Worm (Caenorhabditis elegans) whole organism, L2 larva: Measurements from ENCODE around the gene C17E7.13.

Experiments used
- F13H6.1 ChIP-seq: sonication (generic microtip); optimal IDR thresholded peaks from 2 replicates; lab custom pipeline; 2016; ENCODE audit warnings: missing genetic modification characterization, missing compliant biosample characterization
- ama-1 ChIP-seq: fragments of 150-350 bp; optimal IDR thresholded peaks from 2 replicates; lab custom pipeline; 2018; ENCODE audit warnings: inconsistent platforms
- blmp-1 ChIP-seq: sonication (generic microtip); optimal IDR thresholded peaks from 2 replicates; lab custom pipeline; 2017; ENCODE audit warnings: missing genetic modification characterization, mild to moderate bottlenecking, missing compliant biosample characterization, antibody characterized with exemption, moderate library complexity; ENCODE audit not compliant: insufficient read depth
- ceh-82 ChIP-seq: fragments of 150-350 bp; optimal IDR thresholded peaks from 2 replicates; lab custom pipeline; 2014; ENCODE audit warnings: missing biosample characterization, missing genetic modification characterization
- crh-2 ChIP-seq: sonication (generic microtip); optimal IDR thresholded peaks from 2 replicates; lab custom pipeline; 2017; ENCODE audit warnings: missing biosample characterization, missing genetic modification characterization
- elt-1 ChIP-seq: fragments of 150-350 bp; optimal IDR thresholded peaks from 2 replicates; lab custom pipeline; 2014; ENCODE audit warnings: missing biosample characterization, missing genetic modification characterization
- fos-1 ChIP-seq: fragments of 150-350 bp; optimal IDR thresholded peaks from 2 replicates; lab custom pipeline; 2014; ENCODE audit warnings: missing biosample characterization, missing genetic modification characterization
- lin-11 ChIP-seq: fragments of 150-350 bp; sonication (generic microtip); optimal IDR thresholded peaks from 2 replicates; lab custom pipeline; 2014; ENCODE audit warnings: missing biosample characterization, missing genetic modification characterization, inconsistent platforms, mixed read lengths
- lin-39 ChIP-seq: fragments of 150-350 bp; optimal IDR thresholded peaks from 2 replicates; lab custom pipeline; 2014; ENCODE audit warnings: missing biosample characterization, missing genetic modification reagents, missing genetic modification characterization
- mab-5 ChIP-seq: fragments of 150-350 bp; optimal IDR thresholded peaks from 2 replicates; lab custom pipeline; 2014; ENCODE audit warnings: missing biosample characterization, missing genetic modification characterization
- nhr-11 ChIP-seq: fragments of 150-350 bp; optimal IDR thresholded peaks from 2 replicates; lab custom pipeline; 2014; ENCODE audit warnings: missing biosample characterization, missing genetic modification characterization
- nhr-25 ChIP-seq: fragments of 150-350 bp; sonication (generic microtip); optimal IDR thresholded peaks from 3 replicates; lab custom pipeline; 2014; ENCODE audit warnings: missing biosample characterization, missing genetic modification characterization
- nhr-77 ChIP-seq: fragments of 150-350 bp; optimal IDR thresholded peaks from 2 replicates; lab custom pipeline; 2014; ENCODE audit warnings: missing biosample characterization, missing genetic modification characterization
- sem-4 ChIP-seq: fragments of 150-350 bp; optimal IDR thresholded peaks from 2 replicates; lab custom pipeline; 2014; ENCODE audit warnings: missing biosample characterization, missing genetic modification reagents, missing genetic modification characterization
- skn-1 ChIP-seq: sonication (generic microtip); optimal IDR thresholded peaks from 2 replicates; lab custom pipeline; 2017; ENCODE audit warnings: missing biosample characterization, missing genetic modification characterization
- sma-9 ChIP-seq, 2 experiments: fragments of 150-350 bp in 1 of 2; sonication (generic microtip) in 1 of 2; optimal IDR thresholded peaks; 2 replicates each; lab custom pipeline; 2014 to 2016; ENCODE audit warnings: missing genetic modification characterization in 2 of 2, mild to moderate bottlenecking in 1 of 2, missing biosample characterization in 1 of 2, missing compliant biosample characterization in 1 of 2, missing genetic modification reagents in 1 of 2, moderate library complexity in 1 of 2
- snpc-4 ChIP-seq: fragments of 150-350 bp; optimal IDR thresholded peaks from 2 replicates; lab custom pipeline; 2014; ENCODE audit warnings: missing biosample characterization, missing genetic modification characterization
- unc-55 ChIP-seq: fragments of 150-350 bp; sonication (generic microtip); optimal IDR thresholded peaks from 3 replicates; lab custom pipeline; 2014; ENCODE audit warnings: missing biosample characterization, missing genetic modification reagents, missing genetic modification characterization

C17E7.13 gene

ce11 chrV:3854847-3855246, 34.2 kb downstream of the C17E7.13 start, which contains the start of gene nhr-186:
Gene nhr-186, minus strand, starts transcription at chrV:3854947.
- no peak for TF ChIP-seq lin-39
- TF ChIP-seq blmp-1 (tag; lab: Kevin White, UChicago), result no peak
- no peak for TF ChIP-seq nhr-77
- TF ChIP-seq mab-5 (tag; lab: Kevin White, UChicago), result no peak

ce11 chrV:3851760-3852159, 37.3 kb downstream of the C17E7.13 start:
- TF ChIP-seq fos-1 (peak; percentile 86), sma-9 (GFP tag; optimal IDR thresholded peaks at IDR 0.05; lab: Kevin White, UChicago) (no peak), sma-9 (tag; optimal IDR thresholded peaks at IDR 0.05; lab: Kevin White, UChicago) (no peak)

- no peak for TF ChIP-seq ceh-82
Measured at ce11 chrV:3847268-3847667, 41.8 kb downstream of the C17E7.13 start, which contains the start of gene nhr-185. Gene nhr-185, minus strand, starts transcription at chrV:3847368.

- TF ChIP-seq sma-9 (GFP tag; optimal IDR thresholded peaks at IDR 0.05; lab: Kevin White, UChicago) (peak; percentile 27), sma-9 (tag; optimal IDR thresholded peaks at IDR 0.05; lab: Kevin White, UChicago) (no peak), elt-1 (tag; lab: Kevin White, UChicago) (no peak), lin-11 (tag; lab: Kevin White, UChicago) (no peak), unc-55 (no peak), fos-1 (peak; percentile 38), mab-5 (tag; lab: Kevin White, UChicago) (no peak), ama-1 (lab: Kevin White, UChicago) (no peak), sem-4 (no peak), snpc-4 (no peak)
- TF ChIP-seq, all 48 proteins: peak for 2
Measured at ce11 chrV:3843926-3844325, 45.2 kb downstream of the C17E7.13 start, which contains the start of gene ugt-32. Gene ugt-32, minus strand, starts transcription at chrV:3844007.

ce11 chrV:3841462-3841861, 47.6 kb downstream of the C17E7.13 start:
- TF ChIP-seq F13H6.1 (no peak), nhr-11 (no peak), mab-5 (tag; lab: Kevin White, UChicago) (no peak), sma-9 (GFP tag; optimal IDR thresholded peaks at IDR 0.05; lab: Kevin White, UChicago) (no peak), sma-9 (tag; optimal IDR thresholded peaks at IDR 0.05; lab: Kevin White, UChicago) (no peak), fos-1 (peak; percentile 53), skn-1 (tag; lab: Kevin White, UChicago) (no peak), crh-2 (tag; lab: Kevin White, UChicago) (no peak), nhr-25 (tag; lab: Kevin White, UChicago) (no peak)
- TF ChIP-seq, all 48 proteins: peak for 1
